Worm (Caenorhabditis elegans): Measurements from ENCODE around the gene T22F3.10.
A peak's percentile ranks its signal among the peaks of the same experiment; 100 is the strongest.

DNA sequence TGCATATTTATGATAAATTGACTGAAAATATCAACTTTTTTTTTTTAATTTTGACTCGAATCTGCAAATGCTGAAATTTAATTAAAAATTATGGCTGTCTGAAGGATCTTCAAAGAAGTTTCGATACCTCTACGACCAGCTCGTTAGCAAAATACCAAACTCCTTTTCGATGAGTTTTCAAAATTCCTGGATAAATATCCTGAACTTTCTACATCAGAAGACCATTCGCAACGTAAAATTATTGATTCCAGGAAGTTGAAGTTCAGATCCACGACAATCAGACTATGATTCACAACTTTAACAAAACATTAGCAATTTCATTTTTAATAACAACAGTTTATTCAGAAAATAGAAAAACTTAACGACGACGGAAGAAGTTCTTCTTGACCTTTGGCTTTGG lies 26.5 kb downstream of the T22F3.10 start:
- TF ChIP-seq lin-39 (tag; optimal IDR thresholded peaks at IDR 0.05) = no peak
- no peak for TF ChIP-seq D1046.2 (GFP tag; IDR thresholded peaks at IDR 0.05)
- TF ChIP-seq ama-1 (optimal IDR thresholded peaks at IDR 0.05) = peak; percentile 87
- peak; percentile 57 for TF ChIP-seq lin-38 (GFP tag; IDR thresholded peaks at IDR 0.05)
- TF ChIP-seq F37D6.2 (tag; optimal IDR thresholded peaks at IDR 0.05) = no peak
- no peak for TF ChIP-seq egl-27 (tag; optimal IDR thresholded peaks at IDR 0.05)
- TF ChIP-seq daf-16 (GFP tag; optimal IDR thresholded peaks at IDR 0.05) = no peak
- TF ChIP-seq daf-16 (tag; optimal IDR thresholded peaks at IDR 0.05) = peak; percentile 42
- no peak for TF ChIP-seq ceh-28 (tag; optimal IDR thresholded peaks at IDR 0.05)
- no peak for TF ChIP-seq lin-13 (GFP tag; optimal IDR thresholded peaks at IDR 0.05)
- no peak for TF ChIP-seq lsy-2 (tag; optimal IDR thresholded peaks at IDR 0.05)
- TF ChIP-seq F44E2.7 (GFP tag; IDR thresholded peaks at IDR 0.05) = no peak
- TF ChIP-seq nhr-76 (tag; optimal IDR thresholded peaks at IDR 0.05) = no peak
- TF ChIP-seq nhr-237 (tag; optimal IDR thresholded peaks at IDR 0.05) = no peak
- no peak for TF ChIP-seq R02D3.7 (tag; optimal IDR thresholded peaks at IDR 0.05)

Measured in whole organism, L4 larva.